Fruit fly (Drosophila melanogaster) whole organism, pupa: Measurements from ENCODE around the gene CG13850.

ENCODE experiments used
- CG4496 ChIP-seq: fragments of 200-800 bp; sonication (Bioruptor generic); IDR thresholded peaks from 3 replicates; pipeline ENCODE4 v1.3.6; 2022; ENCODE audit warnings: missing biosample characterization, missing genetic modification characterization
- Ets98B ChIP-seq: fragments of 200-800 bp; sonication (Bioruptor generic); IDR thresholded peaks from 2 replicates; pipeline ENCODE4 v1.3.6; 2022; ENCODE audit warnings: missing biosample characterization, missing genetic modification characterization
- gl ChIP-seq: fragments of 200-800 bp; sonication (Bioruptor generic); optimal IDR thresholded peaks from 2 replicates; lab custom pipeline; 2018; ENCODE audit warnings: missing biosample characterization, mild to moderate bottlenecking, missing genetic modification characterization

- 0 out of 3 replicates have a peak, but pooled peaks have one; percentile 29 for TF ChIP-seq CG4496 (GFP tag; lab: Robert Waterston, UW)
- TF ChIP-seq gl = no peak
- TF ChIP-seq Ets98B (GFP tag; lab: Robert Waterston, UW) = no peak
Observed at dm6 chr3R:22420911-22421310, 10.2 kb upstream of the CG13850 start, which contains the start of the genes Nop56 and mats.
